Fruit fly (Drosophila melanogaster) whole organism, embryonic: ENCODE measurements around the gene haf.
A peak's percentile ranks its signal among the peaks of the same experiment; 100 is the strongest.

Experiments
- C15 ChIP-seq: fragments of 200-800 bp; sonication (Bioruptor generic); IDR thresholded peaks from 3 replicates; pipeline ENCODE4 v1.3.6; 2022; ENCODE audit warnings: missing biosample characterization, missing genetic modification characterization
- CG11247 ChIP-seq: fragments of 200-800 bp; sonication (Bioruptor generic); IDR thresholded peaks from 2 replicates; pipeline ENCODE4 v1.3.6; 2022; ENCODE audit warnings: missing biosample characterization, missing genetic modification characterization
- CG11456 ChIP-seq: fragments of 200-800 bp; sonication (Bioruptor generic); IDR thresholded peaks from 3 replicates; pipeline ENCODE4 v1.3.6; 2022; ENCODE audit warnings: missing biosample characterization, missing genetic modification characterization
- CG11723 ChIP-seq: fragments of 200-800 bp; sonication (Bioruptor generic); optimal IDR thresholded peaks from 2 replicates; lab custom pipeline; 2017; ENCODE audit warnings: missing biosample characterization, mild to moderate bottlenecking, missing genetic modification characterization
- CG12071 ChIP-seq: fragments of 200-800 bp; sonication (Bioruptor generic); optimal IDR thresholded peaks from 3 replicates; lab custom pipeline; 2018; ENCODE audit warnings: missing biosample characterization, mild to moderate bottlenecking, missing genetic modification characterization
- CG12155 ChIP-seq: fragments of 200-800 bp; sonication (Bioruptor generic); optimal IDR thresholded peaks from 3 replicates; lab custom pipeline; 2016; ENCODE audit warnings: missing biosample characterization, missing genetic modification characterization
- CG13287 ChIP-seq: fragments of 200-800 bp; sonication (Bioruptor generic); IDR thresholded peaks from 2 replicates; pipeline ENCODE4 v1.3.6; 2022; ENCODE audit warnings: missing biosample characterization, missing genetic modification characterization; ENCODE audit not compliant: partially characterized antibody
- CG14441 ChIP-seq: fragments of 200-800 bp; sonication (Bioruptor generic); IDR thresholded peaks from 2 replicates; pipeline ENCODE4 v1.3.6; 2022; ENCODE audit warnings: missing biosample characterization, missing genetic modification characterization
- CG14860 ChIP-seq: fragments of 200-800 bp; sonication (Bioruptor generic); IDR thresholded peaks from 3 replicates; pipeline ENCODE4 v1.3.6; 2022; ENCODE audit warnings: missing biosample characterization, missing genetic modification characterization; ENCODE audit not compliant: partially characterized antibody
- CG1792 ChIP-seq: fragments of 200-800 bp; sonication (Bioruptor generic); optimal IDR thresholded peaks from 2 replicates; lab custom pipeline; 2016; ENCODE audit warnings: missing biosample characterization, missing genetic modification characterization
- CG1832 ChIP-seq: fragments of 200-800 bp; sonication (Bioruptor generic); optimal IDR thresholded peaks from 2 replicates; lab custom pipeline; 2017; ENCODE audit warnings: missing biosample characterization, mild to moderate bottlenecking, missing genetic modification characterization, inconsistent platforms
- CG18619 ChIP-seq: fragments of 200-800 bp; sonication (Bioruptor generic); optimal IDR thresholded peaks from 3 replicates; lab custom pipeline; 2017; ENCODE audit warnings: missing biosample characterization, mild to moderate bottlenecking, missing genetic modification characterization
- CG2202 ChIP-seq: fragments of 200-800 bp; sonication (Bioruptor generic); optimal IDR thresholded peaks from 2 replicates; lab custom pipeline; 2018; ENCODE audit warnings: missing biosample characterization, mild to moderate bottlenecking, missing genetic modification characterization
- CG3065 ChIP-seq: fragments of 200-800 bp; sonication (Bioruptor generic); optimal IDR thresholded peaks from 2 replicates; lab custom pipeline; 2016; ENCODE audit warnings: missing biosample characterization, missing genetic modification characterization
- CG31388 ChIP-seq: fragments of 200-800 bp; sonication (Bioruptor generic); optimal IDR thresholded peaks from 2 replicates; lab custom pipeline; 2016; ENCODE audit warnings: missing biosample characterization, missing genetic modification characterization
- CG34422 ChIP-seq: fragments of 200-800 bp; sonication (Bioruptor generic); IDR thresholded peaks from 3 replicates; pipeline ENCODE4 v1.3.6; 2022; ENCODE audit warnings: missing biosample characterization, missing genetic modification characterization
- CG3838 ChIP-seq: fragments of 200-800 bp; sonication (Bioruptor generic); optimal IDR thresholded peaks from 3 replicates; lab custom pipeline; 2016; ENCODE audit warnings: missing biosample characterization, missing genetic modification characterization
- CG4424 ChIP-seq: fragments of 200-800 bp; sonication (Bioruptor generic); optimal IDR thresholded peaks from 3 replicates; lab custom pipeline; 2016; ENCODE audit warnings: missing biosample characterization, missing genetic modification characterization
- CG4707 ChIP-seq: fragments of 200-800 bp; sonication (Bioruptor generic); optimal IDR thresholded peaks from 2 replicates; lab custom pipeline; 2018; ENCODE audit warnings: missing biosample characterization, mild to moderate bottlenecking, missing genetic modification characterization, moderate library complexity
- CG7556 ChIP-seq: fragments of 200-800 bp; sonication (Bioruptor generic); optimal IDR thresholded peaks from 2 replicates; lab custom pipeline; 2017; ENCODE audit warnings: missing biosample characterization, mild to moderate bottlenecking, missing genetic modification characterization
- CG7786 ChIP-seq: fragments of 200-800 bp; sonication (Bioruptor generic); optimal IDR thresholded peaks from 2 replicates; lab custom pipeline; 2016; ENCODE audit warnings: missing biosample characterization, missing genetic modification characterization
- CHES-1-like ChIP-seq: fragments of 200-800 bp; sonication (Bioruptor generic); optimal IDR thresholded peaks from 2 replicates; lab custom pipeline; 2016; ENCODE audit warnings: missing biosample characterization, missing genetic modification characterization
- E2f1 ChIP-seq: fragments of 200-800 bp; sonication (Bioruptor generic); IDR thresholded peaks from 2 replicates; pipeline ENCODE4 v1.3.6; 2022; ENCODE audit warnings: missing biosample characterization, missing genetic modification characterization
- E2f2 ChIP-seq: fragments of 200-800 bp; sonication (Bioruptor generic); IDR thresholded peaks from 2 replicates; pipeline ENCODE4 v1.3.6; 2022; ENCODE audit warnings: missing biosample characterization, missing genetic modification characterization
- Eip74EF ChIP-seq, 2 experiments: fragments of 200-800 bp in 1 of 2; fragments of >200 bp in 1 of 2; sonication (Bioruptor generic) in 1 of 2; optimal IDR thresholded peaks; 2 replicates each; lab custom pipeline; 2017 to 2019; ENCODE audit warnings: missing biosample characterization in 2 of 2, missing genetic modification characterization in 2 of 2, mild to moderate bottlenecking in 1 of 2, moderate library complexity in 1 of 2
- Hmx ChIP-seq: fragments of 200-800 bp; sonication (Bioruptor generic); optimal IDR thresholded peaks from 2 replicates; lab custom pipeline; 2016; ENCODE audit warnings: missing biosample characterization, missing genetic modification characterization
- Meics ChIP-seq: fragments of 200-800 bp; sonication (Bioruptor generic); optimal IDR thresholded peaks from 2 replicates; lab custom pipeline; 2017; ENCODE audit warnings: missing biosample characterization, mild to moderate bottlenecking, missing genetic modification characterization
- Myb ChIP-seq: fragments of 200-800 bp; sonication (Bioruptor generic); optimal IDR thresholded peaks from 2 replicates; lab custom pipeline; 2016; ENCODE audit warnings: missing biosample characterization, missing genetic modification characterization
- NFAT ChIP-seq: fragments of 200-800 bp; sonication (Bioruptor generic); IDR thresholded peaks from 2 replicates; pipeline ENCODE4 v1.3.6; 2022; ENCODE audit warnings: missing biosample characterization, missing genetic modification characterization
- Oli ChIP-seq: fragments of 200-800 bp; sonication (Bioruptor generic); optimal IDR thresholded peaks from 2 replicates; lab custom pipeline; 2018; ENCODE audit warnings: missing biosample characterization, mild to moderate bottlenecking, missing genetic modification characterization, moderate library complexity
- Sry-δ ChIP-seq: fragments of 200-800 bp; sonication (Bioruptor generic); optimal IDR thresholded peaks from 2 replicates; lab custom pipeline; 2016; ENCODE audit warnings: missing biosample characterization, missing genetic modification characterization
- Taf1 ChIP-seq: fragments of 200-800 bp; sonication (Bioruptor generic); IDR thresholded peaks from 2 replicates; pipeline ENCODE4 v1.3.6; 2022; ENCODE audit warnings: missing biosample characterization, missing genetic modification characterization
- Trl ChIP-seq, 3 experiments: fragments of >200 bp in 2 of 3; fragments of 200-800 bp in 1 of 3; sonication (Bioruptor generic) in 1 of 3; optimal IDR thresholded peaks; 2 replicates in 1 of 3; 3 replicates in 2 of 3; lab custom pipeline; 2016 to 2017; ENCODE audit warnings: missing biosample characterization in 1 of 3, missing genetic modification characterization in 1 of 3
- Xbp1 ChIP-seq: fragments of 200-800 bp; sonication (Bioruptor generic); optimal IDR thresholded peaks from 3 replicates; lab custom pipeline; 2016; ENCODE audit warnings: missing biosample characterization, mild to moderate bottlenecking, missing genetic modification characterization
- amos ChIP-seq: fragments of 200-800 bp; sonication (Bioruptor generic); IDR thresholded peaks from 2 replicates; pipeline ENCODE4 v1.3.6; 2022; ENCODE audit warnings: missing biosample characterization, missing genetic modification characterization; ENCODE audit not compliant: partially characterized antibody
- ato ChIP-seq: fragments of 200-800 bp; sonication (Bioruptor generic); IDR thresholded peaks from 2 replicates; pipeline ENCODE4 v1.3.6; 2022; ENCODE audit warnings: missing biosample characterization, missing genetic modification characterization; ENCODE audit not compliant: partially characterized antibody
- ci ChIP-seq: fragments of 200-800 bp; sonication (Bioruptor generic); IDR thresholded peaks from 3 replicates; pipeline ENCODE4 v1.3.6; 2022; ENCODE audit warnings: missing biosample characterization, missing genetic modification characterization
- dati ChIP-seq: fragments of 200-800 bp; sonication (Bioruptor generic); IDR thresholded peaks from 2 replicates; pipeline ENCODE4 v1.3.6; 2022; ENCODE audit warnings: missing biosample characterization, missing genetic modification characterization
- exex ChIP-seq: fragments of 200-800 bp; sonication (Bioruptor generic); optimal IDR thresholded peaks from 4 replicates; lab custom pipeline; 2018; ENCODE audit warnings: missing biosample characterization, mild to moderate bottlenecking, missing genetic modification characterization, moderate library complexity
- gcm ChIP-seq: fragments of 200-800 bp; sonication (Bioruptor generic); optimal IDR thresholded peaks from 2 replicates; lab custom pipeline; 2019; ENCODE audit warnings: missing biosample characterization, mild to moderate bottlenecking, missing genetic modification characterization, moderate library complexity
- grn ChIP-seq: fragments of 200-800 bp; sonication (Bioruptor generic); optimal IDR thresholded peaks from 3 replicates; lab custom pipeline; 2017; ENCODE audit warnings: missing biosample characterization, missing genetic modification characterization
- gro ChIP-seq: fragments of 200-800 bp; sonication (Bioruptor generic); optimal IDR thresholded peaks from 2 replicates; lab custom pipeline; 2016; ENCODE audit warnings: missing biosample characterization, missing genetic modification characterization
- inv ChIP-seq: fragments of 200-800 bp; sonication (Bioruptor generic); IDR thresholded peaks from 2 replicates; pipeline ENCODE4 v1.3.6; 2022; ENCODE audit warnings: missing biosample characterization, missing genetic modification characterization; ENCODE audit not compliant: partially characterized antibody
- jing ChIP-seq: fragments of 200-800 bp; sonication (Bioruptor generic); optimal IDR thresholded peaks from 2 replicates; lab custom pipeline; 2018; ENCODE audit warnings: missing biosample characterization, mild to moderate bottlenecking, missing genetic modification characterization
- ken ChIP-seq: fragments of 200-800 bp; sonication (Bioruptor generic); IDR thresholded peaks from 3 replicates; pipeline ENCODE4 v1.3.6; 2022; ENCODE audit warnings: missing biosample characterization, missing genetic modification characterization
- oc ChIP-seq: fragments of 200-800 bp; sonication (Bioruptor generic); optimal IDR thresholded peaks from 2 replicates; lab custom pipeline; 2018; ENCODE audit warnings: missing biosample characterization, mild to moderate bottlenecking, missing genetic modification characterization, moderate library complexity
- rib ChIP-seq: fragments of 200-800 bp; sonication (Bioruptor generic); IDR thresholded peaks from 2 replicates; pipeline ENCODE4 v1.3.6; 2022; ENCODE audit warnings: missing biosample characterization, missing genetic modification characterization
- schlank ChIP-seq: fragments of 200-800 bp; sonication (Bioruptor generic); optimal IDR thresholded peaks from 2 replicates; lab custom pipeline; 2018; ENCODE audit warnings: missing biosample characterization, mild to moderate bottlenecking, missing genetic modification characterization
- shn ChIP-seq: fragments of 200-800 bp; sonication (Bioruptor generic); optimal IDR thresholded peaks from 3 replicates; lab custom pipeline; 2016; ENCODE audit warnings: missing biosample characterization, missing genetic modification characterization
- sna ChIP-seq: fragments of 200-800 bp; sonication (Bioruptor generic); IDR thresholded peaks from 2 replicates; pipeline ENCODE4 v1.3.6; 2022; ENCODE audit warnings: missing biosample characterization, missing genetic modification characterization; ENCODE audit not compliant: partially characterized antibody
- vnd ChIP-seq: fragments of 200-800 bp; sonication (Bioruptor generic); IDR thresholded peaks from 3 replicates; pipeline ENCODE4 v1.3.6; 2022; ENCODE audit warnings: missing biosample characterization, missing genetic modification characterization; ENCODE audit not compliant: partially characterized antibody

Gene haf

dm6 chr2L:1575604-1576003 lies 20.7 kb downstream of the haf start (continued):
- TF ChIP-seq CG4707 = no peak
- TF ChIP-seq CG12071 (GFP tag; lab: Kevin White, UChicago) = no peak
- TF ChIP-seq schlank (tag; lab: Kevin White, UChicago) = no peak
- TF ChIP-seq CG11456 (GFP tag; lab: Robert Waterston, UW) = no peak
- no peak for TF ChIP-seq CG12155 (GFP tag; lab: Kevin White, UChicago)
- TF ChIP-seq ato (GFP tag; lab: Robert Waterston, UW) = no peak
- no peak for TF ChIP-seq NFAT (GFP tag; lab: Robert Waterston, UW)
- peak; percentile 37 for TF ChIP-seq CG4424 (GFP tag; lab: Kevin White, UChicago)
- TF ChIP-seq Meics = no peak
- no peak for TF ChIP-seq ci (GFP tag; lab: Robert Waterston, UW)
- no peak for TF ChIP-seq exex (tag; lab: Kevin White, UChicago)
- peak; percentile 30 for TF ChIP-seq CG1792 (GFP tag; lab: Kevin White, UChicago)
- no peak for TF ChIP-seq vnd (GFP tag; lab: Robert Waterston, UW)
- TF ChIP-seq CG3838 = no peak
- TF ChIP-seq E2f2 (GFP tag; lab: Robert Waterston, UW) = no peak
- TF ChIP-seq amos = no peak
- no peak for TF ChIP-seq CG34422 (GFP tag; lab: Robert Waterston, UW)
- 0 out of 3 replicates have a peak, but pooled peaks have one; percentile 51 for TF ChIP-seq ken
- TF ChIP-seq rib = no peak
- TF ChIP-seq CG11247 (GFP tag; lab: Robert Waterston, UW) = no peak
- TF ChIP-seq gcm = no peak
- no peak for TF ChIP-seq CG11723 (GFP tag; lab: Kevin White, UChicago)
- TF ChIP-seq sna (GFP tag; lab: Robert Waterston, UW) = no peak
- peak in 1 of 2 experiments; percentile 4 for TF ChIP-seq Eip74EF (GFP tag; optimal IDR thresholded peaks at IDR 0.05; lab: Kevin White, UChicago)
- no peak for TF ChIP-seq shn (GFP tag; lab: Kevin White, UChicago)
- no peak for TF ChIP-seq Trl (optimal IDR thresholded peaks at IDR 0.05; lab: Kevin White, UChicago)
- TF ChIP-seq Trl (GFP tag; optimal IDR thresholded peaks at IDR 0.05; lab: Kevin White, UChicago) = no peak
- TF ChIP-seq jing (GFP tag; lab: Kevin White, UChicago) = peak; percentile 19
- no peak for TF ChIP-seq inv (GFP tag; lab: Robert Waterston, UW)
- TF ChIP-seq CG14441 = peak; percentile 66
- peak; percentile 58 for TF ChIP-seq Oli (tag; lab: Kevin White, UChicago)
- peak; percentile 38; the same call in 1 of the 2 replicates for TF ChIP-seq E2f1
- TF ChIP-seq CG14860 (GFP tag; lab: Robert Waterston, UW) = no peak
- no peak for TF ChIP-seq Hmx (GFP tag; lab: Kevin White, UChicago)
- no peak for TF ChIP-seq CG7556 (GFP tag; lab: Kevin White, UChicago)
- TF ChIP-seq CG7786 = no peak
- no peak for TF ChIP-seq CHES-1-like
- no peak for TF ChIP-seq gro
- no peak for TF ChIP-seq C15 (GFP tag; lab: Robert Waterston, UW)
- TF ChIP-seq CG31388 (GFP tag; lab: Kevin White, UChicago) = no peak
- no peak for TF ChIP-seq CG18619 (GFP tag; lab: Kevin White, UChicago)
- peak; percentile 5 for TF ChIP-seq Sry-δ (GFP tag; lab: Kevin White, UChicago)
- no peak for TF ChIP-seq CG13287 (GFP tag; lab: Robert Waterston, UW)
- TF ChIP-seq Xbp1 (GFP tag; lab: Kevin White, UChicago) = no peak
- TF ChIP-seq CG1832 = no peak
- no peak for TF ChIP-seq Taf1 (GFP tag; lab: Robert Waterston, UW)
- TF ChIP-seq Myb = no peak
- TF ChIP-seq dati (GFP tag; lab: Robert Waterston, UW) = 0 out of 2 replicates have a peak, but pooled peaks have one; percentile 29
- TF ChIP-seq CG3065 = no peak
- TF ChIP-seq grn (GFP tag; lab: Kevin White, UChicago) = no peak
- no peak for TF ChIP-seq CG2202 (tag; lab: Kevin White, UChicago)
- TF ChIP-seq oc = no peak
